Fruit fly (Drosophila melanogaster): ENCODE results near the gene CG5910.

The CG5910 gene

DNA sequence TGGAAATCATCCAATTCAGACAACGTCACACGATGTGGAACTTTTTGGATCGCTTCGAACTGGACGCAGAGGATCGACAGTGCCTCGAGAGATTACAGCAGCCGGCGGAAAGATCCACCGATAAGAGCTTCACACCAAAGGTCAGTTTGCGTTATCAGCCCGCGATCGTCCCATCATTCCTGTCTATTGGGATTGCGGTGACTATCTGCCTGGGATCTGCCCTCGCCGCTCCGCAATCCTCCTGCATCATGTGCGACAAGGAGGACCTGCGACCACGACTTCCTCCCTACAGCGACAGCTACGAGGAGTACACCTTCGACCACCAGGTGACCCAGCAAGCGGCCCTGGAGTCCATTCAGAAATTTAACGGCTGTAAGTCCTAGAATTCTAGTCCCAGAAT is 3.8 kb downstream of the CG5910 start:
- TF ChIP-seq Rel (GFP tag; optimal IDR thresholded peaks at IDR 0.05) (no peak), Rel (tag; optimal IDR thresholded peaks at IDR 0.05) (peak; percentile 48), Hr78 (GFP tag; optimal IDR thresholded peaks at IDR 0.05) (no peak), pan (optimal IDR thresholded peaks at IDR 0.05) (no peak)

DNA sequence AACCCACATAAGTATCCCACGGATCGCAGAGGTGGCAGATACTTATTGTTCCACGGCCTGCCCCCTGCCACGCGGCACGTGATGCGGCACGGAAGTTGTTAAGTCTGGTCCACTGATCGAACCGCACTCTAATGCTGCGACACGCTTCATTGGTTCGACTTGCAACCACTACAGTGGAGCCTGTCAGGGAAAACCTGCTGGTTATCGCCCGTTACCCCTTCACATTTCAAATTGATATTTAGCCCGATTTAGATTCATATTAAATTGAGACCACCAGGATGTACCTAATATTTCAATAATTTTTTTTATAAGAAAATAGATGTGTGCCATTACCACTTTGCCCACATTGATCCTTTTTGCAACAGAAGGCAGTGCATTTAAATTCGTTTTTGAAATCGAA is 5.1 kb downstream of the CG5910 start:
- TF ChIP-seq ey (GFP tag; optimal IDR thresholded peaks at IDR 0.05) (peak; percentile 25), Abd-B (GFP tag; optimal IDR thresholded peaks at IDR 0.05) (no peak), Jra (GFP tag; optimal IDR thresholded peaks at IDR 0.05) (no peak), Myc (optimal IDR thresholded peaks at IDR 0.05) (no peak), CrebA (GFP tag; optimal IDR thresholded peaks at IDR 0.05; ENCODE audit: borderline replicate concordance) (no peak)

DNA sequence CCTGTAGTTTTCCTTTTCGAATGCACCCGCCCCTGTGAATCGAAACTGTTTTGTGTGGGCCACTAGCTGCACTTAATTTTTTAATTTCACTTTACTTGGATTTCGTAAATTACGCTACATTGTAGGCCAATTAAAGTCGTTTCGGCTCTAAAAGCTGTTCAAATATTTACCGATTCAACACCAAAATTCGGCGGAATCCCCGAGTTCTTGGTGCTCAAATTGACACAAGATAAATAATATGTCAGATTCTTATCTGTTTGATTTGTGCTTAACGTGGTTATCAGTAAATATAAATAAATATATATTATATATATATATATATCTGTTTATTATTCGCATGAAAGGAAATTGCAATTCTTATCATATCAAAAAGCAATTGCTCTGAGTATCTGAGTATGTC is 5.7 kb downstream of the CG5910 start:
- TF ChIP-seq br (GFP tag; optimal IDR thresholded peaks at IDR 0.05) = peak; percentile 24
- TF ChIP-seq woc (GFP tag; optimal IDR thresholded peaks at IDR 0.05) = no peak
- no peak for TF ChIP-seq Hr78 (GFP tag; optimal IDR thresholded peaks at IDR 0.05)
- peak; percentile 43 for TF ChIP-seq brk (GFP tag; optimal IDR thresholded peaks at IDR 0.05)
- peak; percentile 54 for TF ChIP-seq dmrt93B (GFP tag; optimal IDR thresholded peaks at IDR 0.05)
- TF ChIP-seq Mio (GFP tag; optimal IDR thresholded peaks at IDR 0.05) = no peak
- no peak for TF ChIP-seq Vsx2 (GFP tag; optimal IDR thresholded peaks at IDR 0.05; ENCODE audit: partially characterized antibody)
- TF ChIP-seq Dif (GFP tag; optimal IDR thresholded peaks at IDR 0.05; ENCODE audit: partially characterized antibody) = no peak
- no peak for TF ChIP-seq usp (GFP tag; optimal IDR thresholded peaks at IDR 0.05)
- no peak for TF ChIP-seq GATAd (GFP tag; optimal IDR thresholded peaks at IDR 0.05)
- TF ChIP-seq Hnf4 (GFP tag; optimal IDR thresholded peaks at IDR 0.05) = peak; percentile 57
- no peak for TF ChIP-seq tai (GFP tag; optimal IDR thresholded peaks at IDR 0.05)
- TF ChIP-seq Sp1 (GFP tag; optimal IDR thresholded peaks at IDR 0.05) = peak; percentile 79
- peak; percentile 4 for TF ChIP-seq fru (GFP tag; optimal IDR thresholded peaks at IDR 0.05)
- no peak for TF ChIP-seq sage (GFP tag; optimal IDR thresholded peaks at IDR 0.05)
- TF ChIP-seq Jra (GFP tag; optimal IDR thresholded peaks at IDR 0.05) = no peak
- TF ChIP-seq sv (GFP tag; optimal IDR thresholded peaks at IDR 0.05) = no peak
- TF ChIP-seq dsf (GFP tag; optimal IDR thresholded peaks at IDR 0.05; ENCODE audit: borderline replicate concordance) = no peak
- TF ChIP-seq Abd-B (GFP tag; optimal IDR thresholded peaks at IDR 0.05) = no peak
- TF ChIP-seq OdsH (GFP tag; optimal IDR thresholded peaks at IDR 0.05) = peak; percentile 51
- no peak for TF ChIP-seq jim (GFP tag; optimal IDR thresholded peaks at IDR 0.05)
- no peak for TF ChIP-seq Myc (optimal IDR thresholded peaks at IDR 0.05)
- TF ChIP-seq psq (GFP tag; optimal IDR thresholded peaks at IDR 0.05) = peak; percentile 32
- TF ChIP-seq CrebA (GFP tag; optimal IDR thresholded peaks at IDR 0.05; ENCODE audit: borderline replicate concordance) = no peak
- TF ChIP-seq Dfd (GFP tag; optimal IDR thresholded peaks at IDR 0.05) = no peak
- peak in 1 of 2 experiments; percentile 58 for TF ChIP-seq foxo (GFP tag; optimal IDR thresholded peaks at IDR 0.05)
- TF ChIP-seq lola (GFP tag; optimal IDR thresholded peaks at IDR 0.05) = no peak
- TF ChIP-seq Rel (GFP tag; optimal IDR thresholded peaks at IDR 0.05) = peak; percentile 16
- peak; percentile 99 for TF ChIP-seq Rel (tag; optimal IDR thresholded peaks at IDR 0.05)
- peak; percentile 76 for TF ChIP-seq Hr83 (GFP tag; optimal IDR thresholded peaks at IDR 0.05; ENCODE audit: poor library complexity, severe bottlenecking)
- no peak for TF ChIP-seq ey (GFP tag; optimal IDR thresholded peaks at IDR 0.05)
- no peak for TF ChIP-seq dl (GFP tag; optimal IDR thresholded peaks at IDR 0.05; ENCODE audit: insufficient read depth in 1 of 2, partially characterized antibody in 2 of 2)
- no peak for TF ChIP-seq N (GFP tag; optimal IDR thresholded peaks at IDR 0.05)
- TF ChIP-seq h (GFP tag; optimal IDR thresholded peaks at IDR 0.05) = peak; percentile 67
- TF ChIP-seq rgr (GFP tag; optimal IDR thresholded peaks at IDR 0.05) = peak; percentile 76
- TF ChIP-seq CG9705 (GFP tag; optimal IDR thresholded peaks at IDR 0.05) = peak; percentile 78
- TF ChIP-seq CG32264 (GFP tag; optimal IDR thresholded peaks at IDR 0.05) = no peak
- TF ChIP-seq HLH106 (tag; optimal IDR thresholded peaks at IDR 0.05) = peak; percentile 67
- TF ChIP-seq pan (optimal IDR thresholded peaks at IDR 0.05) = no peak
